Fruit fly (Drosophila melanogaster) whole organism, wandering third instar larva: ENCODE data around the gene Alr.

ENCODE experiments used
- CG32264 ChIP-seq: fragments of 200-800 bp; sonication (Bioruptor generic); optimal IDR thresholded peaks from 2 replicates; lab custom pipeline; 2016; ENCODE audit warnings: missing biosample characterization, missing genetic modification characterization
- CG9705 ChIP-seq: fragments of 200-800 bp; sonication (Bioruptor generic); optimal IDR thresholded peaks from 2 replicates; lab custom pipeline; 2018; ENCODE audit warnings: missing biosample characterization, mild to moderate bottlenecking, missing genetic modification characterization
- CrebA ChIP-seq: fragments of 200-800 bp; sonication (Bioruptor generic); optimal IDR thresholded peaks from 2 replicates; lab custom pipeline; 2016; ENCODE audit warnings: missing biosample characterization, mild to moderate bottlenecking, missing genetic modification characterization, borderline replicate concordance
- Dif ChIP-seq: fragments of 200-275, 200-300 bp; sonication (Bioruptor generic); optimal IDR thresholded peaks from 2 replicates; lab custom pipeline; 2018; ENCODE audit warnings: missing biosample characterization, missing genetic modification characterization; ENCODE audit not compliant: partially characterized antibody
- Hnf4 ChIP-seq: fragments of 200-800 bp; sonication (Bioruptor generic); optimal IDR thresholded peaks from 2 replicates; lab custom pipeline; 2016; ENCODE audit warnings: missing biosample characterization, mild to moderate bottlenecking, missing genetic modification characterization
- Hr78 ChIP-seq: fragments of >200 bp; optimal IDR thresholded peaks from 2 replicates; lab custom pipeline; 2017; ENCODE audit warnings: missing biosample characterization, missing genetic modification characterization
- Hr83 ChIP-seq: fragments of 200-300 bp; sonication (Bioruptor generic); optimal IDR thresholded peaks from 2 replicates; lab custom pipeline; 2016; ENCODE audit warnings: missing biosample characterization, mild to moderate bottlenecking, missing genetic modification characterization, moderate library complexity; ENCODE audit not compliant: poor library complexity, severe bottlenecking
- N ChIP-seq: fragments of >200 bp; optimal IDR thresholded peaks from 2 replicates; lab custom pipeline; 2018; ENCODE audit warnings: missing biosample characterization, missing external identifiers, missing genetic modification characterization
- OdsH ChIP-seq: fragments of 200-800 bp; sonication (Bioruptor generic); optimal IDR thresholded peaks from 2 replicates; lab custom pipeline; 2016; ENCODE audit warnings: missing biosample characterization, mild to moderate bottlenecking, missing genetic modification characterization
- Rel ChIP-seq, 2 experiments: fragments of 200-800 bp; sonication (Bioruptor generic) in 1 of 2; optimal IDR thresholded peaks; 2 replicates in 1 of 2; 3 replicates in 1 of 2; lab custom pipeline; 2016 to 2019; ENCODE audit warnings: mild to moderate bottlenecking in 2 of 2, missing biosample characterization in 2 of 2, missing genetic modification characterization in 2 of 2, moderate library complexity in 1 of 2
- Vsx2 ChIP-seq: fragments of 200-300, 225-300 bp; sonication (Bioruptor generic); optimal IDR thresholded peaks from 2 replicates; lab custom pipeline; 2018; ENCODE audit warnings: missing biosample characterization, missing genetic modification characterization; ENCODE audit not compliant: partially characterized antibody
- br ChIP-seq: fragments of 200-800 bp; sonication (Bioruptor generic); optimal IDR thresholded peaks from 2 replicates; lab custom pipeline; 2016; ENCODE audit warnings: missing biosample characterization, missing genetic modification characterization
- brk ChIP-seq: fragments of 200-800 bp; sonication (Bioruptor generic); optimal IDR thresholded peaks from 2 replicates; lab custom pipeline; 2016; ENCODE audit warnings: missing biosample characterization, mild to moderate bottlenecking, missing genetic modification characterization
- dl ChIP-seq, 2 experiments: fragments of 175-275, 200-275 bp in 1 of 2; fragments of 200-275 bp in 1 of 2; sonication (Bioruptor generic); optimal IDR thresholded peaks; lab custom pipeline; 2018; ENCODE audit warnings: mild to moderate bottlenecking in 2 of 2, missing biosample characterization in 2 of 2, missing genetic modification characterization in 2 of 2, moderate library complexity in 2 of 2; ENCODE audit not compliant: partially characterized antibody in 2 of 2, insufficient read depth in 1 of 2
- dmrt93B ChIP-seq: fragments of 200-800 bp; sonication (Bioruptor generic); optimal IDR thresholded peaks from 2 replicates; lab custom pipeline; 2018; ENCODE audit warnings: missing biosample characterization, mild to moderate bottlenecking, missing genetic modification characterization
- ey ChIP-seq: fragments of 200-800 bp; sonication (Bioruptor generic); optimal IDR thresholded peaks from 2 replicates; lab custom pipeline; 2016; ENCODE audit warnings: missing biosample characterization, missing genetic modification characterization
- foxo ChIP-seq, 2 experiments: fragments of 200-800 bp; sonication (Bioruptor generic); optimal IDR thresholded peaks; 2 replicates in 1 of 2; 3 replicates in 1 of 2; lab custom pipeline; 2016 to 2017; ENCODE audit warnings: missing biosample characterization in 2 of 2, missing genetic modification characterization in 2 of 2
- fru ChIP-seq: fragments of 200-800 bp; sonication (Bioruptor generic); optimal IDR thresholded peaks from 3 replicates; lab custom pipeline; 2016; ENCODE audit warnings: missing biosample characterization, mild to moderate bottlenecking, missing genetic modification characterization
- h ChIP-seq: fragments of 200-800 bp; sonication (Bioruptor generic); optimal IDR thresholded peaks from 3 replicates; lab custom pipeline; 2016; ENCODE audit warnings: missing biosample characterization, mild to moderate bottlenecking, missing genetic modification characterization
- lola ChIP-seq: fragments of >200 bp; optimal IDR thresholded peaks from 2 replicates; lab custom pipeline; 2017; ENCODE audit warnings: missing biosample characterization, missing genetic modification characterization
- pan ChIP-seq: fragments of >200 bp; optimal IDR thresholded peaks from 2 replicates; lab custom pipeline; 2017
- psq ChIP-seq: fragments of 200-800 bp; sonication (Bioruptor generic); optimal IDR thresholded peaks from 3 replicates; lab custom pipeline; 2017; ENCODE audit warnings: missing biosample characterization, mild to moderate bottlenecking, missing genetic modification characterization, moderate library complexity
- rgr ChIP-seq: fragments of 200-800 bp; sonication (Bioruptor generic); optimal IDR thresholded peaks from 3 replicates; lab custom pipeline; 2016; ENCODE audit warnings: missing biosample characterization, mild to moderate bottlenecking, missing genetic modification characterization
- sv ChIP-seq: fragments of 200-800 bp; sonication (Bioruptor generic); optimal IDR thresholded peaks from 3 replicates; lab custom pipeline; 2016; ENCODE audit warnings: missing biosample characterization, missing genetic modification characterization
- usp ChIP-seq: fragments of >200 bp; optimal IDR thresholded peaks from 2 replicates; lab custom pipeline; 2017; ENCODE audit warnings: missing biosample characterization, missing genetic modification characterization

Gene Alr

dm6 chrX:19754152-19754579 is 6.1 kb downstream of the Alr start:
- TF ChIP-seq pan (no peak), dl (GFP tag; optimal IDR thresholded peaks at IDR 0.05; lab: Kevin White, UChicago; ENCODE audit: insufficient read depth in 1 of 2, partially characterized antibody in 2 of 2) (peak in 1 of 2 experiments; percentile 44), h (GFP tag; lab: Kevin White, UChicago) (peak; percentile 14), Hr83 (GFP tag; lab: Kevin White, UChicago) (peak; percentile 38), fru (GFP tag; lab: Kevin White, UChicago) (no peak), Dif (GFP tag; lab: Kevin White, UChicago) (peak; percentile 63)

- TF ChIP-seq CG32264 (no peak), Rel (GFP tag; optimal IDR thresholded peaks at IDR 0.05; lab: Kevin White, UChicago) (no peak), Rel (tag; optimal IDR thresholded peaks at IDR 0.05; lab: Kevin White, UChicago) (peak; percentile 15), Hnf4 (GFP tag; lab: Kevin White, UChicago) (peak; percentile 63), br (no peak)
Measured at dm6 chrX:19754705-19755403, 6.7 kb downstream of the Alr start.

- TF ChIP-seq foxo (GFP tag; optimal IDR thresholded peaks at IDR 0.05; lab: Kevin White, UChicago) (peak in 1 of 2 experiments; percentile 18), Hr78 (GFP tag; lab: Kevin White, UChicago) (no peak), br (no peak), Hr83 (GFP tag; lab: Kevin White, UChicago) (peak; percentile 6), CG9705 (GFP tag; lab: Kevin White, UChicago) (no peak)
- TF ChIP-seq, all 38 proteins: peak for 2
Measured at dm6 chrX:19762167-19762566, 14.1 kb downstream of the Alr start.

- TF ChIP-seq CG32264 (no peak), Vsx2 (GFP tag; lab: Kevin White, UChicago) (no peak), fru (GFP tag; lab: Kevin White, UChicago) (peak; percentile 3), rgr (GFP tag; lab: Kevin White, UChicago) (peak; percentile 1), foxo (GFP tag; optimal IDR thresholded peaks at IDR 0.05; lab: Kevin White, UChicago) (peak in 1 of 2 experiments; percentile 24), ey (GFP tag; lab: Kevin White, UChicago) (peak; percentile 13), dl (GFP tag; optimal IDR thresholded peaks at IDR 0.05; lab: Kevin White, UChicago; ENCODE audit: insufficient read depth in 1 of 2, partially characterized antibody in 2 of 2) (no peak), h (GFP tag; lab: Kevin White, UChicago) (peak; percentile 12), usp (GFP tag; lab: Kevin White, UChicago) (no peak)
Measured at dm6 chrX:19763440-19764002, 15.4 kb downstream of the Alr start.

- no peak for TF ChIP-seq brk
- no peak for TF ChIP-seq CrebA (GFP tag; lab: Kevin White, UChicago)
- TF ChIP-seq br, result no peak
- no peak for TF ChIP-seq sv (GFP tag; lab: Kevin White, UChicago)
- TF ChIP-seq usp (GFP tag; lab: Kevin White, UChicago), result no peak
- no peak for TF ChIP-seq CG9705 (GFP tag; lab: Kevin White, UChicago)
- no peak for TF ChIP-seq h (GFP tag; lab: Kevin White, UChicago)
- TF ChIP-seq, all 38 proteins: peak for 0
Measured at dm6 chrX:19764824-19765489, 16.8 kb downstream of the Alr start, which contains the start of gene CG12702. CG12702 (minus strand) TSS chrX:19764874.

- TF ChIP-seq sv (GFP tag; lab: Kevin White, UChicago), result no peak
- TF ChIP-seq Hnf4 (GFP tag; lab: Kevin White, UChicago), result no peak
- no peak for TF ChIP-seq dl (GFP tag; optimal IDR thresholded peaks at IDR 0.05; lab: Kevin White, UChicago; ENCODE audit: insufficient read depth in 1 of 2, partially characterized antibody in 2 of 2)
- TF ChIP-seq CG32264, result no peak
- TF ChIP-seq CG9705 (GFP tag; lab: Kevin White, UChicago), result no peak
- no peak for TF ChIP-seq OdsH (GFP tag; lab: Kevin White, UChicago)
- no peak for TF ChIP-seq rgr (GFP tag; lab: Kevin White, UChicago)
- no peak for TF ChIP-seq ey (GFP tag; lab: Kevin White, UChicago)
- TF ChIP-seq dmrt93B (GFP tag; lab: Kevin White, UChicago), result no peak
- no peak for TF ChIP-seq N
- no peak for TF ChIP-seq fru (GFP tag; lab: Kevin White, UChicago)
- no peak for TF ChIP-seq pan
- TF ChIP-seq CrebA (GFP tag; lab: Kevin White, UChicago), result no peak
- TF ChIP-seq lola (GFP tag; lab: Kevin White, UChicago), result no peak
- no peak for TF ChIP-seq h (GFP tag; lab: Kevin White, UChicago)
- no peak for TF ChIP-seq psq (GFP tag; lab: Kevin White, UChicago)
- no peak for TF ChIP-seq Vsx2 (GFP tag; lab: Kevin White, UChicago)
Measured at dm6 chrX:19765490-19766212, 17.5 kb downstream of the Alr start.
